Worm (Caenorhabditis elegans) whole organism, L3 larva: Measurements from ENCODE around the gene C16C4.18.

Source experiments
- ama-1 ChIP-seq: fragments of 150-350 bp; optimal IDR thresholded peaks from 2 replicates; lab custom pipeline; 2018
- elt-1 ChIP-seq: fragments of 150-350 bp; optimal IDR thresholded peaks from 2 replicates; lab custom pipeline; 2014; ENCODE audit warnings: missing biosample characterization, missing genetic modification characterization
- elt-2 ChIP-seq: sonication (generic microtip); optimal IDR thresholded peaks from 2 replicates; lab custom pipeline; 2016; ENCODE audit warnings: missing genetic modification reagents, mild to moderate bottlenecking, missing genetic modification characterization, missing compliant biosample characterization
- elt-3 ChIP-seq, 3 experiments: fragments of 150-350 bp in 1 of 3; sonication (generic microtip) in 2 of 3; optimal IDR thresholded peaks; 2 replicates in 2 of 3; 4 replicates in 1 of 3; lab custom pipeline; 2014 to 2017; ENCODE audit warnings: missing biosample characterization in 3 of 3, missing genetic modification characterization in 3 of 3
- fkh-10 ChIP-seq: sonication (generic microtip); optimal IDR thresholded peaks from 2 replicates; lab custom pipeline; 2017; ENCODE audit warnings: missing biosample characterization, missing genetic modification reagents, missing genetic modification characterization
- jun-1 ChIP-seq: fragments of 150-350 bp; optimal IDR thresholded peaks from 2 replicates; lab custom pipeline; 2014; ENCODE audit warnings: missing biosample characterization, missing genetic modification reagents, missing genetic modification characterization
- nhr-23 ChIP-seq: fragments of 150-350 bp; optimal IDR thresholded peaks from 2 replicates; lab custom pipeline; 2014; ENCODE audit warnings: missing biosample characterization, missing genetic modification reagents, missing genetic modification characterization
- nhr-28 ChIP-seq: fragments of 150-350 bp; optimal IDR thresholded peaks from 2 replicates; lab custom pipeline; 2014; ENCODE audit warnings: missing biosample characterization, missing genetic modification characterization
- nhr-76 ChIP-seq: fragments of 150-350 bp; sonication (generic microtip); optimal IDR thresholded peaks from 5 replicates; lab custom pipeline; 2014; ENCODE audit warnings: missing biosample characterization, missing genetic modification characterization
- nhr-77 ChIP-seq: fragments of 150-350 bp; optimal IDR thresholded peaks from 2 replicates; lab custom pipeline; 2014; ENCODE audit warnings: missing biosample characterization, missing genetic modification characterization
- pha-4 ChIP-seq: fragments of 150-350 bp; optimal IDR thresholded peaks from 2 replicates; lab custom pipeline; 2014; ENCODE audit warnings: missing biosample characterization, missing genetic modification reagents, missing genetic modification characterization
- skn-1 ChIP-seq: fragments of 150-350 bp; optimal IDR thresholded peaks from 2 replicates; lab custom pipeline; 2014; ENCODE audit warnings: missing biosample characterization, missing genetic modification characterization
- tbx-2 ChIP-seq: sonication (generic microtip); optimal IDR thresholded peaks from 2 replicates; lab custom pipeline; 2016; ENCODE audit warnings: mild to moderate bottlenecking, missing genetic modification characterization, missing compliant biosample characterization

ce11 chrII:1869120-1869519 lies 8.0 kb upstream of the C16C4.18 start, which contains the start of gene math-14:
- TF ChIP-seq pha-4 (tag; lab: Kevin White, UChicago) (no peak), elt-2 (peak; percentile 29), ama-1 (lab: Kevin White, UChicago) (no peak), elt-1 (tag; lab: Kevin White, UChicago) (no peak), nhr-76 (tag; lab: Kevin White, UChicago) (no peak), skn-1 (no peak), nhr-23 (no peak), fkh-10 (no peak), nhr-28 (tag; lab: Kevin White, UChicago) (no peak), elt-3 (tag; optimal IDR thresholded peaks at IDR 0.05; lab: Kevin White, UChicago) (no peak), nhr-77 (tag; lab: Kevin White, UChicago) (no peak), jun-1 (no peak), tbx-2 (tag; lab: Kevin White, UChicago) (no peak)
